Fruit fly (Drosophila melanogaster) Kc167 (cell line): ENCODE data around the gene RpL40.

Experiments used
- Myc ChIP-seq: fragments of >200 bp; optimal IDR thresholded peaks from 2 replicates; lab custom pipeline; 2017; ENCODE audit warnings: missing external identifiers
- Sin3A ChIP-seq: fragments of >200 bp; optimal IDR thresholded peaks from 2 replicates; lab custom pipeline; 2018; ENCODE audit warnings: missing external identifiers
- h ChIP-seq: fragments of >200 bp; optimal IDR thresholded peaks from 3 replicates; lab custom pipeline; 2018; ENCODE audit warnings: missing external identifiers
- insv ChIP-seq: fragments of >200 bp; optimal IDR thresholded peaks from 3 replicates; lab custom pipeline; 2018; ENCODE audit warnings: missing external identifiers
- psq ChIP-seq: fragments of >200 bp; optimal IDR thresholded peaks from 2 replicates; lab custom pipeline; 2017; ENCODE audit warnings: missing external identifiers
- ttk ChIP-seq: sonication (Bioruptor generic); optimal IDR thresholded peaks from 2 replicates; lab custom pipeline; 2017; ENCODE audit warnings: missing external identifiers

RpL40 gene

DNA sequence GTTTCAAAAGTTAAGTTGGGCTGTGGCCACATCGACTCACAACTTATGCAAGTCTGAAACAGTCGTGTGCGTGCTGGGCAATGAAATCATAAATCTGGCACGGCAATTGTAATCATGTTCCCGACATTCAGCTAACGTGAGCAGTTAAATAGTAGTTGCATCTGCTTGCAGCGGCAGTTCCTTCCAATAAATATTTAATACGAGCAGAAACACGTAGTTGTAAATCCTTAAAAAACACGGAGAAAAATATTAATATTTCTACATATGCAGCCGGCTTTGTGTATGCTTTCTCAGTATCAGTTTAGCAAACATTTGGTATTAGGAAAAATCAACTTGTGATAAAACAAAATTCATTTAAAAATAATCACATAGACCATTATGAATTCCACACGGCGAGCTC lies 29.8 kb downstream of the RpL40 start, which contains the start of gene CG15425:
TSS of gene CG15425 (plus strand) at position 301 of the 400 bp plus-strand sequence.
- no peak for TF ChIP-seq psq
- no peak for TF ChIP-seq ttk
- no peak for TF ChIP-seq h (lab: Kevin White, UChicago)
- no peak for TF ChIP-seq Sin3A (lab: Kevin White, UChicago)
- no peak for TF ChIP-seq Myc (lab: Kevin White, UChicago)
- no peak for TF ChIP-seq insv (lab: Kevin White, UChicago)
